Worm (Caenorhabditis elegans) whole organism, L4/young adult: ENCODE data around the gene F01G10.9.

ENCODE experiments used
- W03F9.2 ChIP-seq: fragments of 150-350 bp; optimal IDR thresholded peaks from 2 replicates; lab custom pipeline; 2014; ENCODE audit warnings: missing biosample characterization, missing genetic modification characterization
- dao-5 ChIP-seq: sonication (generic microtip); optimal IDR thresholded peaks from 2 replicates; lab custom pipeline; 2016; ENCODE audit warnings: missing genotype, missing genetic modification characterization, moderate library complexity, missing compliant biosample characterization
- him-1 ChIP-seq: sonication (generic microtip); optimal IDR thresholded peaks from 2 replicates; lab custom pipeline; 2016; ENCODE audit warnings: missing genotype, missing genetic modification reagents, missing genetic modification characterization, missing compliant biosample characterization

F01G10.9 gene

DNA sequence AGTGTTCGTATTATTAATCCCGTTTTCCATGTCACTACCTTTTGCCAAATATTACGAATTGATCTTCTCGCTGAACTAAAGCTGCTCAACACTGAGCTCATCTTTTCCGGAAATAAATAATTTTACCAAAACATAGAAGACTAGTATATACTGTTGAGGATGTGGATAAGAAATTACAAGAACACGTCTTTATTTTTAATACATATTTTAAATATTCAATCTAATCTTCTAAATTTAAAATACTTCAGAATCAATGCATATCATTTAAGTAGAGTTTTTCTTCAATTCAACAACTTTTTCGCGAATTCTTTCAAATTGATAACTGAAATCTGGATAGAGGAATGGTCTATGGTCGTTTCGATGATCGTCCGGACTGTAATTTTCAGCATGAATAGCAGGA is 44.6 kb downstream of the F01G10.9 start, which contains the start of gene abt-1:
Gene abt-1, minus strand, starts transcription at position 101 of the 400 bp plus-strand sequence.
- TF ChIP-seq W03F9.2 (tag; lab: Kevin White, UChicago) (no peak), him-1 (tag; lab: Kevin White, UChicago) (no peak), dao-5 (tag; lab: Kevin White, UChicago) (no peak)

DNA sequence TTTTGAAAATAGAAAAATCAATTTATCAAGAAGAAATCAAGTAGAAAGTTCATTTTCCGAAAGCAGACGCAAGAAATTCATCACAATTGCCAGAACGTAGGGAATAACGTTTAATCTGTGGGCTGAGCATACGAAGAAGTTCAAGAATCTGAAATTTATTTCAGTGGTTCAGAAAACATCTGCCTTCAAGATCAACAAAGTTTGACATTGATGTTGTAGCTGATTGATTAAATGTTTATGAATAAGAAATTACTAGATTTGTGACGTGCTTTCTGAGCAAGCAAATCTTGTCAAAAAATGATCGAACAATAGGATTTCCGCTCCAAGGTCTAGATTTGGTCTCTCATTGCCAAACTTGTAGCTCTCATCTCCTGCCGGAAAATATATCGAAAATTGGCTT is 53.3 kb downstream of the F01G10.9 start, which contains the start of gene K04D7.6:
Gene K04D7.6, minus strand, starts transcription at position 101 of the 400 bp plus-strand sequence.
- TF ChIP-seq him-1 (tag; lab: Kevin White, UChicago), result no peak
- no peak for TF ChIP-seq dao-5 (tag; lab: Kevin White, UChicago)
- no peak for TF ChIP-seq W03F9.2 (tag; lab: Kevin White, UChicago)
